Fruit fly (Drosophila melanogaster): ENCODE data around the gene GstD1.
A peak's percentile ranks its signal among the peaks of the same experiment; 100 is the strongest.

The GstD1 gene

dm6 chr3R:12370643-12370995 lies 1.6 kb upstream of the GstD1 start:
- TF ChIP-seq tj (GFP tag; optimal IDR thresholded peaks at IDR 0.05) (peak; percentile 51), pad (GFP tag; optimal IDR thresholded peaks at IDR 0.05) (no peak)

dm6 chr3R:12369793-12370642 lies 950 bp upstream of the GstD1 start:
- no peak for TF ChIP-seq Mnt (GFP tag; optimal IDR thresholded peaks at IDR 0.05)
- no peak for TF ChIP-seq ovo (GFP tag; optimal IDR thresholded peaks at IDR 0.05)
- TF ChIP-seq Clk (GFP tag; optimal IDR thresholded peaks at IDR 0.05), result no peak
- no peak for TF ChIP-seq Hr96 (GFP tag; optimal IDR thresholded peaks at IDR 0.05)
- no peak for TF ChIP-seq cic (GFP tag; optimal IDR thresholded peaks at IDR 0.05)
- TF ChIP-seq CG11617 (GFP tag; optimal IDR thresholded peaks at IDR 0.05), result no peak
- peak; percentile 91 to 97 for TF ChIP-seq cnc (optimal IDR thresholded peaks at IDR 0.05)
- no peak for TF ChIP-seq pad (GFP tag; optimal IDR thresholded peaks at IDR 0.05)
- TF ChIP-seq CG5204 (GFP tag; optimal IDR thresholded peaks at IDR 0.05), result peak; percentile 8
- no peak for TF ChIP-seq tj (GFP tag; optimal IDR thresholded peaks at IDR 0.05)
- TF ChIP-seq CG12768 (GFP tag; optimal IDR thresholded peaks at IDR 0.05), result no peak
- TF ChIP-seq toe (GFP tag; optimal IDR thresholded peaks at IDR 0.05), result no peak
- TF ChIP-seq CG1620 (GFP tag; optimal IDR thresholded peaks at IDR 0.05), result no peak
- no peak for TF ChIP-seq CG7101 (tag; optimal IDR thresholded peaks at IDR 0.05)
- peak; percentile 12 for TF ChIP-seq CG14711 (tag; optimal IDR thresholded peaks at IDR 0.05)
- no peak for TF ChIP-seq bab1 (GFP tag; optimal IDR thresholded peaks at IDR 0.05)
- no peak for TF ChIP-seq CG33017 (tag; optimal IDR thresholded peaks at IDR 0.05)
- no peak for TF ChIP-seq Crg-1 (GFP tag; optimal IDR thresholded peaks at IDR 0.05)
- peak; percentile 90 for TF ChIP-seq kay (GFP tag; ENCODE audit: borderline replicate concordance)
- TF ChIP-seq CG7045 (GFP tag; optimal IDR thresholded peaks at IDR 0.05), result no peak

- TF ChIP-seq CG33017 (tag; optimal IDR thresholded peaks at IDR 0.05) (no peak), tj (GFP tag; optimal IDR thresholded peaks at IDR 0.05) (no peak), CG12768 (GFP tag; optimal IDR thresholded peaks at IDR 0.05) (no peak), bab1 (GFP tag; optimal IDR thresholded peaks at IDR 0.05) (no peak), Hr96 (GFP tag; optimal IDR thresholded peaks at IDR 0.05) (no peak), kay (GFP tag; ENCODE audit: borderline replicate concordance) (no peak), CG14711 (tag; optimal IDR thresholded peaks at IDR 0.05) (no peak), CG7101 (tag; optimal IDR thresholded peaks at IDR 0.05) (no peak), toe (GFP tag; optimal IDR thresholded peaks at IDR 0.05) (no peak), CG5204 (GFP tag; optimal IDR thresholded peaks at IDR 0.05) (no peak)
Measured at dm6 chr3R:12367464-12367863, 1.6 kb downstream of the GstD1 start, which contains the start of gene GstD9. GstD9 (minus strand) TSS chr3R:12367564.

- TF ChIP-seq cnc (optimal IDR thresholded peaks at IDR 0.05) (no peak), cic (GFP tag; optimal IDR thresholded peaks at IDR 0.05) (peak; percentile 26), kay (GFP tag; ENCODE audit: borderline replicate concordance) (peak; percentile 8)
Measured at dm6 chr3R:12365887-12366286, 3.2 kb downstream of the GstD1 start.

dm6 chr3R:12365264-12365840 lies 3.7 kb downstream of the GstD1 start, which contains the start of gene GstD10:
GstD10 (minus strand) TSS chr3R:12365735.
- TF ChIP-seq tj (GFP tag; optimal IDR thresholded peaks at IDR 0.05) (no peak), Clk (GFP tag; optimal IDR thresholded peaks at IDR 0.05) (no peak), Mnt (GFP tag; optimal IDR thresholded peaks at IDR 0.05) (no peak), CG1620 (GFP tag; optimal IDR thresholded peaks at IDR 0.05) (no peak)

dm6 chr3R:12364580-12364979 lies 4.5 kb downstream of the GstD1 start, which contains the start of gene Tim17a1:
Tim17a1 (minus strand) TSS chr3R:12364680.
- TF ChIP-seq CG5204 (GFP tag; optimal IDR thresholded peaks at IDR 0.05), result no peak

dm6 chr3R:12363544-12363943 lies 5.5 kb downstream of the GstD1 start:
- TF ChIP-seq Mnt (GFP tag; optimal IDR thresholded peaks at IDR 0.05) (no peak), bab1 (GFP tag; optimal IDR thresholded peaks at IDR 0.05) (peak; percentile 16)

dm6 chr3R:12361962-12362497 lies 7.0 kb downstream of the GstD1 start:
- TF ChIP-seq cic (GFP tag; optimal IDR thresholded peaks at IDR 0.05) (no peak), CG5204 (GFP tag; optimal IDR thresholded peaks at IDR 0.05) (no peak), CG11617 (GFP tag; optimal IDR thresholded peaks at IDR 0.05) (no peak), CG7045 (GFP tag; optimal IDR thresholded peaks at IDR 0.05) (no peak), tj (GFP tag; optimal IDR thresholded peaks at IDR 0.05) (no peak), Crg-1 (GFP tag; optimal IDR thresholded peaks at IDR 0.05) (no peak), CG7101 (tag; optimal IDR thresholded peaks at IDR 0.05) (no peak), CG12768 (GFP tag; optimal IDR thresholded peaks at IDR 0.05) (no peak), CG1620 (GFP tag; optimal IDR thresholded peaks at IDR 0.05) (no peak), CG14711 (tag; optimal IDR thresholded peaks at IDR 0.05) (no peak), Mnt (GFP tag; optimal IDR thresholded peaks at IDR 0.05) (no peak), Clk (GFP tag; optimal IDR thresholded peaks at IDR 0.05) (no peak), bab1 (GFP tag; optimal IDR thresholded peaks at IDR 0.05) (no peak), ovo (GFP tag; optimal IDR thresholded peaks at IDR 0.05) (no peak), CG33017 (tag; optimal IDR thresholded peaks at IDR 0.05) (no peak), toe (GFP tag; optimal IDR thresholded peaks at IDR 0.05) (no peak), pad (GFP tag; optimal IDR thresholded peaks at IDR 0.05) (no peak), Hr96 (GFP tag; optimal IDR thresholded peaks at IDR 0.05) (no peak), cnc (optimal IDR thresholded peaks at IDR 0.05) (no peak), kay (GFP tag; ENCODE audit: borderline replicate concordance) (no peak)
